Fruit fly (Drosophila melanogaster) whole organism, embryonic: ENCODE measurements around the gene CG43055.

Source experiments
- Atf3 ChIP-seq: fragments of 200-800 bp; sonication (Bioruptor generic); optimal IDR thresholded peaks from 3 replicates; lab custom pipeline; 2016; ENCODE audit warnings: missing biosample characterization, missing genetic modification characterization
- BEAF-32 ChIP-seq: fragments of 200-800 bp; sonication (Bioruptor generic); optimal IDR thresholded peaks from 3 replicates; lab custom pipeline; 2017; ENCODE audit warnings: missing biosample characterization, missing genetic modification characterization, mild to moderate bottlenecking, moderate library complexity, missing genetic modification reagents
- Bgb ChIP-seq: fragments of 200-800 bp; sonication (Bioruptor generic); IDR thresholded peaks from 2 replicates; pipeline ENCODE4 v1.3.6; 2022; ENCODE audit warnings: missing biosample characterization, missing genetic modification characterization; ENCODE audit not compliant: partially characterized antibody
- CG10462 ChIP-seq: fragments of 200-800 bp; sonication (Bioruptor generic); optimal IDR thresholded peaks from 2 replicates; lab custom pipeline; 2016; ENCODE audit warnings: missing biosample characterization, missing genetic modification characterization
- CG10979 ChIP-seq: fragments of 200-800 bp; sonication (Bioruptor generic); optimal IDR thresholded peaks from 2 replicates; lab custom pipeline; 2018; ENCODE audit warnings: missing biosample characterization, mild to moderate bottlenecking, missing genetic modification characterization, moderate library complexity
- CG12391 ChIP-seq: fragments of 200-800 bp; sonication (Bioruptor generic); optimal IDR thresholded peaks from 3 replicates; lab custom pipeline; 2018; ENCODE audit warnings: missing biosample characterization, mild to moderate bottlenecking, missing genetic modification characterization, moderate library complexity
- CG14710 ChIP-seq: fragments of 200-800 bp; sonication (Bioruptor generic); optimal IDR thresholded peaks from 3 replicates; lab custom pipeline; 2019; ENCODE audit warnings: missing biosample characterization, mild to moderate bottlenecking, missing genetic modification characterization, moderate library complexity
- CG15269 ChIP-seq: fragments of 200-800 bp; sonication (Bioruptor generic); optimal IDR thresholded peaks from 2 replicates; lab custom pipeline; 2018; ENCODE audit warnings: missing biosample characterization, mild to moderate bottlenecking, missing genetic modification characterization, moderate library complexity
- CG2875 ChIP-seq: fragments of 200-800 bp; sonication (Bioruptor generic); optimal IDR thresholded peaks from 2 replicates; lab custom pipeline; 2017; ENCODE audit warnings: missing biosample characterization, mild to moderate bottlenecking, missing genetic modification characterization, missing genetic modification reagents
- CG30403 ChIP-seq: fragments of 200-800 bp; sonication (Bioruptor generic); optimal IDR thresholded peaks from 3 replicates; lab custom pipeline; 2016; ENCODE audit warnings: missing biosample characterization, missing genetic modification characterization
- CG3995 ChIP-seq: fragments of 200-800 bp; sonication (Bioruptor generic); optimal IDR thresholded peaks from 3 replicates; lab custom pipeline; 2016; ENCODE audit warnings: missing biosample characterization, missing genetic modification characterization
- CG7357 ChIP-seq: fragments of 200-800 bp; sonication (Bioruptor generic); IDR thresholded peaks from 3 replicates; pipeline ENCODE4 v1.3.6; 2022; ENCODE audit warnings: missing biosample characterization, missing genetic modification characterization
- CG7786 ChIP-seq: fragments of 200-800 bp; sonication (Bioruptor generic); optimal IDR thresholded peaks from 2 replicates; lab custom pipeline; 2016; ENCODE audit warnings: missing biosample characterization, missing genetic modification characterization
- CG7928 ChIP-seq: fragments of 200-800 bp; sonication (Bioruptor generic); optimal IDR thresholded peaks from 2 replicates; lab custom pipeline; 2017; ENCODE audit warnings: missing biosample characterization, mild to moderate bottlenecking, missing genetic modification characterization
- CG9932 ChIP-seq: fragments of 200-800 bp; sonication (Bioruptor generic); IDR thresholded peaks from 2 replicates; pipeline ENCODE4 v1.3.6; 2022; ENCODE audit warnings: missing biosample characterization, missing genetic modification characterization
- CoRest ChIP-seq: fragments of 200-800 bp; sonication (Bioruptor generic); optimal IDR thresholded peaks from 3 replicates; lab custom pipeline; 2018; ENCODE audit warnings: missing biosample characterization, mild to moderate bottlenecking, missing genetic modification characterization, moderate library complexity
- D ChIP-seq, 2 experiments: fragments of 200-800 bp in 1 of 2; fragments of >200 bp in 1 of 2; sonication (Bioruptor generic) in 1 of 2; optimal IDR thresholded peaks; 2 replicates in 1 of 2; 3 replicates in 1 of 2; lab custom pipeline; 2017; ENCODE audit warnings: mild to moderate bottlenecking in 1 of 2, missing biosample characterization in 1 of 2, missing genetic modification characterization in 1 of 2, missing genetic modification reagents in 1 of 2
- Dbx ChIP-seq: fragments of 200-800 bp; sonication (Bioruptor generic); IDR thresholded peaks from 3 replicates; pipeline ENCODE4 v1.3.6; 2022; ENCODE audit warnings: missing biosample characterization, missing genetic modification characterization
- E2f2 ChIP-seq: fragments of 200-800 bp; sonication (Bioruptor generic); IDR thresholded peaks from 2 replicates; pipeline ENCODE4 v1.3.6; 2022; ENCODE audit warnings: missing biosample characterization, missing genetic modification characterization
- ERR ChIP-seq: fragments of 200-800 bp; sonication (Bioruptor generic); optimal IDR thresholded peaks from 2 replicates; lab custom pipeline; 2016; ENCODE audit warnings: missing biosample characterization, missing genetic modification characterization
- Ets97D ChIP-seq: fragments of 200-800 bp; sonication (Bioruptor generic); optimal IDR thresholded peaks from 3 replicates; lab custom pipeline; 2016; ENCODE audit warnings: missing biosample characterization, missing genetic modification characterization
- Gsc ChIP-seq: fragments of 200-800 bp; sonication (Bioruptor generic); IDR thresholded peaks from 2 replicates; pipeline ENCODE4 v1.3.6; 2022; ENCODE audit warnings: missing biosample characterization, missing genetic modification characterization
- HmgD ChIP-seq: fragments of 200-800 bp; sonication (Bioruptor generic); optimal IDR thresholded peaks from 3 replicates; lab custom pipeline; 2016; ENCODE audit warnings: missing biosample characterization, missing genetic modification characterization
- Lhr ChIP-seq: fragments of 200-800 bp; sonication (Bioruptor generic); optimal IDR thresholded peaks from 3 replicates; lab custom pipeline; 2017; ENCODE audit warnings: mild to moderate bottlenecking, missing biosample characterization, missing genetic modification reagents, missing genetic modification characterization
- MESR4 ChIP-seq: fragments of 200-800 bp; sonication (Bioruptor generic); optimal IDR thresholded peaks from 2 replicates; lab custom pipeline; 2018; ENCODE audit warnings: missing biosample characterization, mild to moderate bottlenecking, missing genetic modification characterization, moderate library complexity
- NC2α ChIP-seq: fragments of 200-800 bp; sonication (Bioruptor generic); optimal IDR thresholded peaks from 2 replicates; lab custom pipeline; 2016; ENCODE audit warnings: missing biosample characterization, missing genetic modification characterization
- Pdp1 ChIP-seq, 2 experiments: fragments of 200-800 bp; sonication (Bioruptor generic); optimal IDR thresholded peaks; 3 replicates each; lab custom pipeline; 2016; ENCODE audit warnings: missing biosample characterization in 2 of 2, missing genetic modification characterization in 2 of 2, mild to moderate bottlenecking in 1 of 2, moderate library complexity in 1 of 2
- Side ChIP-seq: fragments of 200-800 bp; sonication (Bioruptor generic); optimal IDR thresholded peaks from 2 replicates; lab custom pipeline; 2016; ENCODE audit warnings: missing biosample characterization, missing genetic modification characterization
- Ssrp ChIP-seq: fragments of 200-800 bp; sonication (Bioruptor generic); optimal IDR thresholded peaks from 2 replicates; lab custom pipeline; 2018; ENCODE audit warnings: missing biosample characterization, mild to moderate bottlenecking, missing genetic modification characterization, moderate library complexity
- al ChIP-seq: fragments of 200-800 bp; sonication (Bioruptor generic); IDR thresholded peaks from 2 replicates; pipeline ENCODE4 v1.3.6; 2022; ENCODE audit warnings: missing biosample characterization, missing genetic modification characterization
- corto ChIP-seq: fragments of 200-800 bp; sonication (Bioruptor generic); optimal IDR thresholded peaks from 2 replicates; lab custom pipeline; 2016; ENCODE audit warnings: missing biosample characterization, mild to moderate bottlenecking, missing genetic modification characterization, moderate library complexity
- crp ChIP-seq, 2 experiments: fragments of 200-800 bp; sonication (Bioruptor generic); optimal IDR thresholded peaks; 2 replicates in 1 of 2; 3 replicates in 1 of 2; lab custom pipeline; 2017; ENCODE audit warnings: missing biosample characterization in 2 of 2, missing genetic modification characterization in 2 of 2, mild to moderate bottlenecking in 1 of 2, moderate library complexity in 1 of 2
- cwo ChIP-seq: fragments of 200-800 bp; sonication (Bioruptor generic); optimal IDR thresholded peaks from 3 replicates; lab custom pipeline; 2017; ENCODE audit warnings: missing biosample characterization, missing genetic modification characterization, mild to moderate bottlenecking, moderate library complexity, missing genetic modification reagents
- dm ChIP-seq: fragments of 200-800 bp; sonication (Bioruptor generic); optimal IDR thresholded peaks from 3 replicates; lab custom pipeline; 2016; ENCODE audit warnings: missing biosample characterization, missing genetic modification characterization
- dmrt11E ChIP-seq: fragments of 200-800 bp; sonication (Bioruptor generic); optimal IDR thresholded peaks from 3 replicates; lab custom pipeline; 2018; ENCODE audit warnings: missing biosample characterization, mild to moderate bottlenecking, missing genetic modification characterization, moderate library complexity
- dpn ChIP-seq, 2 experiments: fragments of 200-800 bp; sonication (Bioruptor generic); optimal IDR thresholded peaks; 3 replicates each; lab custom pipeline; 2016; ENCODE audit warnings: missing biosample characterization in 2 of 2, missing genetic modification characterization in 2 of 2
- klu ChIP-seq: fragments of 200-800 bp; sonication (Bioruptor generic); IDR thresholded peaks from 2 replicates; pipeline ENCODE4 v1.3.6; 2022; ENCODE audit warnings: missing biosample characterization, missing genetic modification characterization
- kni ChIP-seq: fragments of 200-800 bp; sonication (Bioruptor generic); optimal IDR thresholded peaks from 3 replicates; lab custom pipeline; 2017; ENCODE audit warnings: mild to moderate bottlenecking, missing biosample characterization, missing genetic modification reagents, missing genetic modification characterization
- lola ChIP-seq, 3 experiments: fragments of >200 bp in 2 of 3; fragments of 200-800 bp in 1 of 3; sonication (Bioruptor generic) in 1 of 3; optimal IDR thresholded peaks; 2 replicates each; lab custom pipeline; 2017 to 2019; ENCODE audit warnings: missing biosample characterization in 3 of 3, missing genetic modification characterization in 3 of 3, mild to moderate bottlenecking in 1 of 3, moderate library complexity in 1 of 3
- maf-S ChIP-seq: fragments of 200-800 bp; sonication (Bioruptor generic); optimal IDR thresholded peaks from 2 replicates; lab custom pipeline; 2016; ENCODE audit warnings: missing biosample characterization, missing genetic modification characterization
- mam ChIP-seq: fragments of 200-800 bp; sonication (Bioruptor generic); optimal IDR thresholded peaks from 3 replicates; lab custom pipeline; 2016; ENCODE audit warnings: missing biosample characterization, missing genetic modification characterization
- nmo ChIP-seq: fragments of 200-800 bp; sonication (Bioruptor generic); optimal IDR thresholded peaks from 2 replicates; lab custom pipeline; 2018; ENCODE audit warnings: missing biosample characterization, mild to moderate bottlenecking, missing genetic modification characterization, moderate library complexity
- pnt ChIP-seq: fragments of 200-800 bp; sonication (Bioruptor generic); optimal IDR thresholded peaks from 3 replicates; lab custom pipeline; 2016; ENCODE audit warnings: missing biosample characterization, missing genetic modification characterization
- psq ChIP-seq: fragments of 200-800 bp; sonication (Bioruptor generic); optimal IDR thresholded peaks from 2 replicates; lab custom pipeline; 2017; ENCODE audit warnings: missing biosample characterization, missing genetic modification characterization
- pum ChIP-seq: fragments of 200-800 bp; sonication (Bioruptor generic); optimal IDR thresholded peaks from 2 replicates; lab custom pipeline; 2016; ENCODE audit warnings: missing biosample characterization, missing genetic modification characterization
- slp2 ChIP-seq: fragments of 200-800 bp; sonication (Bioruptor generic); optimal IDR thresholded peaks from 2 replicates; lab custom pipeline; 2016; ENCODE audit warnings: missing biosample characterization, missing genetic modification characterization
- so ChIP-seq: fragments of 200-800 bp; sonication (Bioruptor generic); IDR thresholded peaks from 3 replicates; pipeline ENCODE4 v1.3.6; 2022; ENCODE audit warnings: missing biosample characterization, missing genetic modification characterization
- trem ChIP-seq: fragments of 200-800 bp; optimal IDR thresholded peaks from 3 replicates; lab custom pipeline; 2019; ENCODE audit warnings: missing biosample characterization, mild to moderate bottlenecking, missing genetic modification characterization, moderate library complexity

Gene CG43055

DNA sequence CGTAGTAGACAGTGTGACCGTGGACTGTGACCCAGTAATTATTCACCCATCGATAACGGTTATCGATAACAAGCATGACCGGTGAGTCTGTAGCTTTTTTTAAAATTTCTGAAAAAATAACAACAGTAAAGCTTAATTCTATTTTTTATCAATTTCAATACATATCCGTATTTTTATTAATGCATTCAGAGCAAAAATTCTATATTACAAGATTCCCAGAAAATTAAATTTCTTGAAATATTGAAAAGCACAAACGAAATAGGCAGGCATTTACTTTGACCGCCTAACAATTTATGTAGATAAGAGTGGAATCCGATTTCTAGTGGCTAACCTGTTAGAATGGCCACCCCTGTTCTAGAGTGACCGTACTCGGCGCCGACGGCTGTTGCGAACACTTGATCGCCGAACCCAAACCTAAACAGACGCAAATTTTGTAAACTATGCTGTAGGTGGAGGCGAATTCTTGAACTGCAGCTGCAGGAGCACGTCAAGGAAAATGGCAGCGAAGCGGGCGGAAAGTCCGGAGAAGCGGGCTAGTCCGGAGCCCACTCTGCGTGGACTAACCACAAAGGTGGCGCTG lies 17.0 kb upstream of the CG43055 start, which contains the start of gene CG3652:
Gene CG3652, minus strand, starts transcription at position 35 of the 580 bp plus-strand sequence.
- TF ChIP-seq crp (GFP tag; optimal IDR thresholded peaks at IDR 0.05; lab: Kevin White, UChicago), result peak in 1 of 2 experiments; percentile 50
- TF ChIP-seq CG9932 (GFP tag; lab: Robert Waterston, UW), result peak; percentile 30; the same call in 1 of the 2 replicates
- TF ChIP-seq dmrt11E (tag; lab: Kevin White, UChicago), result peak; percentile 23
- peak; percentile 3 for TF ChIP-seq ERR (GFP tag; lab: Kevin White, UChicago)
- TF ChIP-seq Bgb (GFP tag; lab: Robert Waterston, UW), result peak; percentile 29; the same call in 1 of the 2 replicates
- peak; percentile 61 for TF ChIP-seq trem (tag; lab: Kevin White, UChicago)
- TF ChIP-seq Pdp1 (GFP tag; optimal IDR thresholded peaks at IDR 0.05; lab: Kevin White, UChicago), result peak in 1 of 2 experiments; percentile 25
- peak; percentile 26 for TF ChIP-seq Atf3 (GFP tag; lab: Kevin White, UChicago)
- TF ChIP-seq CoRest (tag; lab: Kevin White, UChicago), result peak; percentile 67
- peak; percentile 53 for TF ChIP-seq CG7928 (GFP tag; lab: Kevin White, UChicago)
- TF ChIP-seq CG3995 (GFP tag; lab: Kevin White, UChicago), result peak; percentile 77
- TF ChIP-seq CG15269, result no peak
- TF ChIP-seq slp2 (GFP tag; lab: Kevin White, UChicago), result peak; percentile 47
- TF ChIP-seq CG7357, result 0 out of 3 replicates have a peak, but pooled peaks have one; percentile 36
- peak; percentile 80 for TF ChIP-seq BEAF-32
- no peak for TF ChIP-seq kni (GFP tag; lab: Kevin White, UChicago)
- peak; percentile 21 for TF ChIP-seq Lhr (GFP tag; lab: Kevin White, UChicago)
- TF ChIP-seq psq, result no peak
- no peak for TF ChIP-seq corto
- TF ChIP-seq mam, result peak; percentile 36
- TF ChIP-seq lola (GFP tag; optimal IDR thresholded peaks at IDR 0.05; lab: Kevin White, UChicago), result peak in 1 of 3 experiments; percentile 29
- TF ChIP-seq nmo (GFP tag; lab: Kevin White, UChicago), result peak; percentile 61
- peak; percentile 27 for TF ChIP-seq HmgD (GFP tag; lab: Kevin White, UChicago)
- TF ChIP-seq dm (GFP tag; lab: Kevin White, UChicago), result peak; percentile 2
- TF ChIP-seq al (GFP tag; lab: Robert Waterston, UW), result peak; percentile 20; the same call in 1 of the 2 replicates
- peak; percentile 20 for TF ChIP-seq maf-S (GFP tag; lab: Kevin White, UChicago)
- TF ChIP-seq Dbx (GFP tag; lab: Robert Waterston, UW), result 0 out of 3 replicates have a peak, but pooled peaks have one; percentile 21
- TF ChIP-seq pum (GFP tag; lab: Kevin White, UChicago), result peak; percentile 35
- no peak for TF ChIP-seq Gsc
- peak; percentile 11 for TF ChIP-seq Ssrp (tag; lab: Kevin White, UChicago)
- TF ChIP-seq CG10462, result no peak
- peak; percentile 52 for TF ChIP-seq CG30403 (GFP tag; lab: Kevin White, UChicago)
- no peak for TF ChIP-seq CG2875 (GFP tag; lab: Kevin White, UChicago)
- TF ChIP-seq Side (GFP tag; lab: Kevin White, UChicago), result peak; percentile 35
- peak; percentile 11; the same call in 1 of the 2 replicates for TF ChIP-seq klu (GFP tag; lab: Robert Waterston, UW)
- TF ChIP-seq CG7786 (GFP tag; lab: Kevin White, UChicago), result peak; percentile 23
- TF ChIP-seq MESR4 (GFP tag; lab: Kevin White, UChicago), result peak; percentile 54
- peak; percentile 58 for TF ChIP-seq Ets97D (GFP tag; lab: Kevin White, UChicago)
- peak; percentile 34 for TF ChIP-seq pnt (GFP tag; lab: Kevin White, UChicago)
- peak; percentile 72 for TF ChIP-seq E2f2 (GFP tag; lab: Robert Waterston, UW)
- peak; percentile 72 for TF ChIP-seq CG14710
- TF ChIP-seq CG12391 (tag; lab: Kevin White, UChicago), result peak; percentile 48
- peak; percentile 1 for TF ChIP-seq CG10979
- TF ChIP-seq D (optimal IDR thresholded peaks at IDR 0.05; lab: Kevin White, UChicago), result no peak
- TF ChIP-seq D (GFP tag; optimal IDR thresholded peaks at IDR 0.05; lab: Kevin White, UChicago), result no peak
- TF ChIP-seq dpn (GFP tag; optimal IDR thresholded peaks at IDR 0.05; lab: Kevin White, UChicago), result peak; percentile 4 to 48
- no peak for TF ChIP-seq so (GFP tag; lab: Robert Waterston, UW)
- TF ChIP-seq NC2α (GFP tag; lab: Kevin White, UChicago), result no peak
- TF ChIP-seq cwo (GFP tag; lab: Kevin White, UChicago), result no peak
